Worm (Caenorhabditis elegans) whole organism, early embryonic: ENCODE measurements around the gene C46E10.3.

ENCODE experiments used
- ama-1 ChIP-seq: fragments of 150-350 bp; optimal IDR thresholded peaks from 2 replicates; lab custom pipeline; 2014
- ceh-13 ChIP-seq: fragments of 200-800 bp; sonication (Bioruptor generic); optimal IDR thresholded peaks from 2 replicates; lab custom pipeline; 2018; ENCODE audit warnings: mild to moderate bottlenecking, missing genetic modification characterization, missing compliant biosample characterization
- flt-1 ChIP-seq: fragments of 200-800 bp; sonication (Bioruptor generic); IDR thresholded peaks from 2 replicates; pipeline ENCODE4 v1.3.6; 2022; ENCODE audit warnings: missing genetic modification characterization, missing compliant biosample characterization
- hmbx-1 ChIP-seq: sonication (generic microtip); optimal IDR thresholded peaks from 2 replicates; lab custom pipeline; 2016; ENCODE audit warnings: mild to moderate bottlenecking, missing genetic modification characterization, missing compliant biosample characterization
- hmg-4 ChIP-seq: fragments of 200-800 bp; sonication (Bioruptor generic); optimal IDR thresholded peaks from 2 replicates; lab custom pipeline; 2018; ENCODE audit warnings: mild to moderate bottlenecking, missing genetic modification characterization, missing compliant biosample characterization
- pes-1 ChIP-seq: fragments of 200-800 bp; sonication (Bioruptor generic); IDR thresholded peaks from 2 replicates; pipeline ENCODE4 v1.3.6; 2022; ENCODE audit warnings: missing genetic modification reagents, missing genetic modification characterization, missing compliant biosample characterization
- scrt-1 ChIP-seq: fragments of 200-800 bp; sonication (Bioruptor generic); IDR thresholded peaks from 2 replicates; pipeline ENCODE4 v1.3.6; 2022; ENCODE audit warnings: missing genetic modification characterization, missing compliant biosample characterization
- sea-1 ChIP-seq: fragments of 200-800 bp; sonication (Bioruptor generic); conservative IDR thresholded peaks from 2 replicates; pipeline ENCODE4 v1.3.6; 2022; ENCODE audit warnings: missing genetic modification characterization, missing compliant biosample characterization
- tra-4 ChIP-seq: sonication (generic microtip); optimal IDR thresholded peaks from 2 replicates; lab custom pipeline; 2017; ENCODE audit warnings: missing genetic modification characterization, missing compliant biosample characterization

- TF ChIP-seq ama-1 (lab: Kevin White, UChicago) (no peak), pes-1 (GFP tag; lab: Robert Waterston, UW) (no peak), tra-4 (tag; lab: Kevin White, UChicago) (no peak), flt-1 (GFP tag; lab: Robert Waterston, UW) (no peak), ceh-13 (GFP tag; lab: Kevin White, UChicago) (no peak), hmg-4 (GFP tag; lab: Kevin White, UChicago) (no peak), sea-1 (no peak), hmbx-1 (tag; lab: Kevin White, UChicago) (no peak), scrt-1 (no peak)
These were observed 32.8 kb upstream of the C46E10.3 start, which contains the start of gene ifas-1 for ce11 chrII:3688333-3688732.
